Fruit fly (Drosophila melanogaster): ENCODE results near the gene CG5986.

- TF ChIP-seq Myc (optimal IDR thresholded peaks at IDR 0.05) (no peak), psq (optimal IDR thresholded peaks at IDR 0.05) (no peak), h (optimal IDR thresholded peaks at IDR 0.05) (no peak)
Observed at dm6 chr3R:24054227-24054626, 6.6 kb downstream of the CG5986 start, which contains the start of gene CG6000.

Data from Kc167 (cell line).